Worm (Caenorhabditis elegans) whole organism, L3 larva: ENCODE data around the gene str-217.

Experiments
- ZK546.5 ChIP-seq: sonication (generic microtip); optimal IDR thresholded peaks from 2 replicates; lab custom pipeline; 2017; ENCODE audit warnings: missing biosample characterization, missing genetic modification characterization
- aly-2 ChIP-seq: fragments of 150-350 bp; optimal IDR thresholded peaks from 2 replicates; lab custom pipeline; 2014; ENCODE audit warnings: missing biosample characterization, missing genetic modification characterization
- ceh-16 ChIP-seq: sonication (generic microtip); optimal IDR thresholded peaks from 2 replicates; lab custom pipeline; 2017; ENCODE audit warnings: missing biosample characterization, missing genetic modification characterization
- ceh-28 ChIP-seq: fragments of 150-350 bp; optimal IDR thresholded peaks from 2 replicates; lab custom pipeline; 2014; ENCODE audit warnings: missing biosample characterization, missing genetic modification reagents, missing genetic modification characterization
- ceh-82 ChIP-seq: fragments of 150-350 bp; optimal IDR thresholded peaks from 2 replicates; lab custom pipeline; 2014; ENCODE audit warnings: missing biosample characterization, missing genetic modification characterization
- ceh-9 ChIP-seq: sonication (generic microtip); optimal IDR thresholded peaks from 2 replicates; lab custom pipeline; 2018; ENCODE audit warnings: missing biosample characterization, missing genetic modification characterization
- daf-12 ChIP-seq: fragments of 150-350 bp; optimal IDR thresholded peaks from 2 replicates; lab custom pipeline; 2014; ENCODE audit warnings: missing biosample characterization, missing genetic modification reagents, missing genetic modification characterization
- egl-27 ChIP-seq: sonication (generic microtip); optimal IDR thresholded peaks from 4 replicates; lab custom pipeline; 2017; ENCODE audit warnings: missing biosample characterization, missing genetic modification reagents, missing genetic modification characterization
- egl-5 ChIP-seq: fragments of 150-350 bp; optimal IDR thresholded peaks from 2 replicates; lab custom pipeline; 2017; ENCODE audit warnings: missing biosample characterization, missing genetic modification reagents, missing genetic modification characterization, inconsistent platforms
- elt-1 ChIP-seq: fragments of 150-350 bp; optimal IDR thresholded peaks from 2 replicates; lab custom pipeline; 2014; ENCODE audit warnings: missing biosample characterization, missing genetic modification characterization
- elt-2 ChIP-seq: sonication (generic microtip); optimal IDR thresholded peaks from 2 replicates; lab custom pipeline; 2016; ENCODE audit warnings: missing genetic modification reagents, mild to moderate bottlenecking, missing genetic modification characterization, missing compliant biosample characterization
- elt-3 ChIP-seq, 3 experiments: fragments of 150-350 bp in 1 of 3; sonication (generic microtip) in 2 of 3; optimal IDR thresholded peaks; 2 replicates in 2 of 3; 4 replicates in 1 of 3; lab custom pipeline; 2014 to 2017; ENCODE audit warnings: missing biosample characterization in 3 of 3, missing genetic modification characterization in 3 of 3
- fkh-2 ChIP-seq: fragments of 150-350 bp; optimal IDR thresholded peaks from 2 replicates; lab custom pipeline; 2014; ENCODE audit warnings: missing biosample characterization, missing genetic modification reagents, missing genetic modification characterization
- fos-1 ChIP-seq: fragments of 150-350 bp; optimal IDR thresholded peaks from 2 replicates; lab custom pipeline; 2014; ENCODE audit warnings: missing biosample characterization, missing genetic modification characterization
- jun-1 ChIP-seq: fragments of 150-350 bp; optimal IDR thresholded peaks from 2 replicates; lab custom pipeline; 2014; ENCODE audit warnings: missing biosample characterization, missing genetic modification reagents, missing genetic modification characterization
- lin-15B ChIP-seq: fragments of 150-350 bp; optimal IDR thresholded peaks from 2 replicates; lab custom pipeline; 2014; ENCODE audit warnings: missing biosample characterization, missing genetic modification characterization
- lin-39 ChIP-seq: fragments of 150-350 bp; optimal IDR thresholded peaks from 2 replicates; lab custom pipeline; 2018; ENCODE audit warnings: missing biosample characterization, missing genetic modification reagents, missing genetic modification characterization
- mdl-1 ChIP-seq: fragments of 150-350 bp; optimal IDR thresholded peaks from 2 replicates; lab custom pipeline; 2014; ENCODE audit warnings: missing biosample characterization, missing genetic modification characterization
- nfya-1 ChIP-seq: sonication (generic microtip); optimal IDR thresholded peaks from 2 replicates; lab custom pipeline; 2017; ENCODE audit warnings: missing genetic modification characterization, mild to moderate bottlenecking, missing compliant biosample characterization, antibody characterized with exemption, moderate library complexity; ENCODE audit not compliant: insufficient read depth
- nhr-11 ChIP-seq: fragments of 150-350 bp; optimal IDR thresholded peaks from 2 replicates; lab custom pipeline; 2014; ENCODE audit warnings: missing biosample characterization, missing genetic modification characterization
- nhr-23 ChIP-seq: fragments of 150-350 bp; optimal IDR thresholded peaks from 2 replicates; lab custom pipeline; 2014; ENCODE audit warnings: missing biosample characterization, missing genetic modification reagents, missing genetic modification characterization
- nhr-237 ChIP-seq: fragments of 150-350 bp; optimal IDR thresholded peaks from 2 replicates; lab custom pipeline; 2014; ENCODE audit warnings: missing biosample characterization, missing genetic modification characterization
- nhr-25 ChIP-seq: sonication (generic microtip); optimal IDR thresholded peaks from 2 replicates; lab custom pipeline; 2017; ENCODE audit warnings: missing biosample characterization, missing genetic modification characterization
- nhr-28 ChIP-seq: fragments of 150-350 bp; optimal IDR thresholded peaks from 2 replicates; lab custom pipeline; 2014; ENCODE audit warnings: missing biosample characterization, missing genetic modification characterization
- nhr-43 ChIP-seq: sonication (generic microtip); optimal IDR thresholded peaks from 2 replicates; lab custom pipeline; 2016; ENCODE audit warnings: mild to moderate bottlenecking, missing genetic modification characterization, missing compliant biosample characterization; ENCODE audit not compliant: poor library complexity, severe bottlenecking
- nhr-67 ChIP-seq: fragments of 150-350 bp; optimal IDR thresholded peaks from 2 replicates; lab custom pipeline; 2014; ENCODE audit warnings: missing biosample characterization, missing genetic modification characterization
- nhr-76 ChIP-seq: fragments of 150-350 bp; sonication (generic microtip); optimal IDR thresholded peaks from 5 replicates; lab custom pipeline; 2014; ENCODE audit warnings: missing biosample characterization, missing genetic modification characterization
- nhr-77 ChIP-seq: fragments of 150-350 bp; optimal IDR thresholded peaks from 2 replicates; lab custom pipeline; 2014; ENCODE audit warnings: missing biosample characterization, missing genetic modification characterization
- pha-4 ChIP-seq: fragments of 150-350 bp; optimal IDR thresholded peaks from 2 replicates; lab custom pipeline; 2014; ENCODE audit warnings: missing biosample characterization, missing genetic modification reagents, missing genetic modification characterization
- sea-2 ChIP-seq: fragments of 150-350 bp; sonication (generic microtip); optimal IDR thresholded peaks from 4 replicates; lab custom pipeline; 2014; ENCODE audit warnings: missing biosample characterization, missing genetic modification reagents, missing genetic modification characterization
- skn-1 ChIP-seq: fragments of 150-350 bp; optimal IDR thresholded peaks from 2 replicates; lab custom pipeline; 2014; ENCODE audit warnings: missing biosample characterization, missing genetic modification characterization
- tbx-2 ChIP-seq: sonication (generic microtip); optimal IDR thresholded peaks from 2 replicates; lab custom pipeline; 2016; ENCODE audit warnings: mild to moderate bottlenecking, missing genetic modification characterization, missing compliant biosample characterization
- unc-62 ChIP-seq: fragments of 150-350 bp; sonication (generic microtip); optimal IDR thresholded peaks from 4 replicates; lab custom pipeline; 2014; ENCODE audit warnings: missing biosample characterization, missing genetic modification reagents, missing genetic modification characterization
- zag-1 ChIP-seq: fragments of 150-350 bp; optimal IDR thresholded peaks from 2 replicates; lab custom pipeline; 2014; ENCODE audit warnings: missing biosample characterization, missing genetic modification characterization

Gene str-217

ce11 chrV:16987035-16987434 lies 13.1 kb downstream of the str-217 start, which contains the start of gene Y102A5C.40:
Gene Y102A5C.40, minus strand, starts transcription at chrV:16987135.
- TF ChIP-seq jun-1 (tag; lab: Kevin White, UChicago): no peak
- TF ChIP-seq tbx-2 (tag; lab: Kevin White, UChicago): no peak
- no peak for TF ChIP-seq nhr-77 (tag; lab: Kevin White, UChicago)
- TF ChIP-seq elt-2 (tag; lab: Kevin White, UChicago): no peak
- no peak for TF ChIP-seq daf-12 (tag; lab: Kevin White, UChicago)
- no peak for TF ChIP-seq zag-1 (tag; lab: Kevin White, UChicago)
- no peak for TF ChIP-seq nhr-76
- TF ChIP-seq lin-39 (tag; lab: Kevin White, UChicago): no peak
- no peak for TF ChIP-seq egl-5 (tag; lab: Kevin White, UChicago)
- no peak for TF ChIP-seq lin-15B (tag; lab: Kevin White, UChicago)
- TF ChIP-seq fkh-2 (tag; lab: Kevin White, UChicago): no peak
- TF ChIP-seq ZK546.5 (tag; lab: Kevin White, UChicago): no peak
- no peak for TF ChIP-seq elt-3 (tag; optimal IDR thresholded peaks at IDR 0.05; lab: Kevin White, UChicago)
- TF ChIP-seq ceh-28 (tag; lab: Kevin White, UChicago): no peak
- no peak for TF ChIP-seq nhr-23 (tag; lab: Kevin White, UChicago)

- TF ChIP-seq nhr-237 (tag; lab: Kevin White, UChicago): no peak
- no peak for TF ChIP-seq tbx-2 (tag; lab: Kevin White, UChicago)
- no peak for TF ChIP-seq sea-2 (GFP tag; lab: Kevin White, UChicago)
- TF ChIP-seq ZK546.5 (tag; lab: Kevin White, UChicago): no peak
- TF ChIP-seq nhr-76: no peak
- no peak for TF ChIP-seq nhr-23 (tag; lab: Kevin White, UChicago)
- TF ChIP-seq unc-62 (GFP tag; lab: Kevin White, UChicago): no peak
- no peak for TF ChIP-seq ceh-9 (tag; lab: Kevin White, UChicago)
- no peak for TF ChIP-seq nhr-25 (tag; lab: Kevin White, UChicago)
- no peak for TF ChIP-seq skn-1
- no peak for TF ChIP-seq zag-1 (tag; lab: Kevin White, UChicago)
- TF ChIP-seq egl-27 (tag; lab: Kevin White, UChicago): no peak
- TF ChIP-seq lin-39 (tag; lab: Kevin White, UChicago): no peak
- no peak for TF ChIP-seq nfya-1 (tag; lab: Kevin White, UChicago)
- no peak for TF ChIP-seq fkh-2 (tag; lab: Kevin White, UChicago)
- no peak for TF ChIP-seq pha-4 (tag; lab: Kevin White, UChicago)
- no peak for TF ChIP-seq daf-12 (tag; lab: Kevin White, UChicago)
- TF ChIP-seq aly-2: no peak
- no peak for TF ChIP-seq ceh-16 (tag; lab: Kevin White, UChicago)
- no peak for TF ChIP-seq mdl-1 (tag; lab: Kevin White, UChicago)
- TF ChIP-seq, all 47 proteins: peak for 0
Measured at ce11 chrV:16980368-16980767, 19.7 kb downstream of the str-217 start, which contains the start of gene srz-54. Gene srz-54, plus strand, starts transcription at chrV:16980668.

- TF ChIP-seq daf-12 (tag; lab: Kevin White, UChicago): no peak
- TF ChIP-seq nhr-11 (tag; lab: Kevin White, UChicago): no peak
- no peak for TF ChIP-seq fos-1 (tag; lab: Kevin White, UChicago)
- TF ChIP-seq nhr-25 (tag; lab: Kevin White, UChicago): no peak
- no peak for TF ChIP-seq nhr-28 (tag; lab: Kevin White, UChicago)
- no peak for TF ChIP-seq nhr-237 (tag; lab: Kevin White, UChicago)
- TF ChIP-seq nhr-43 (tag; lab: Kevin White, UChicago): no peak
- TF ChIP-seq ZK546.5 (tag; lab: Kevin White, UChicago): no peak
- no peak for TF ChIP-seq nhr-67 (tag; lab: Kevin White, UChicago)
- no peak for TF ChIP-seq ceh-9 (tag; lab: Kevin White, UChicago)
Measured at ce11 chrV:16974919-16975318, 25.2 kb downstream of the str-217 start, which contains the start of gene srx-54. Gene srx-54, plus strand, starts transcription at chrV:16975219.

- no peak for TF ChIP-seq ceh-82
- no peak for TF ChIP-seq mdl-1 (tag; lab: Kevin White, UChicago)
Measured at ce11 chrV:16973338-16973737, 26.8 kb downstream of the str-217 start.

- TF ChIP-seq ZK546.5 (tag; lab: Kevin White, UChicago) (no peak), elt-1 (tag; lab: Kevin White, UChicago) (no peak)
Measured at ce11 chrV:16972134-16972533, 28.0 kb downstream of the str-217 start, which contains the start of gene srh-119. Gene srh-119, plus strand, starts transcription at chrV:16972434.
